Worm (Caenorhabditis elegans) whole organism, L4 larva: ENCODE results near the gene ugt-8.

ENCODE experiments used
- aly-2 ChIP-seq: sonication (generic microtip); optimal IDR thresholded peaks from 2 replicates; lab custom pipeline; 2018; ENCODE audit warnings: missing biosample characterization, missing genetic modification characterization
- ama-1 ChIP-seq: fragments of 150-350 bp; optimal IDR thresholded peaks from 2 replicates; lab custom pipeline; 2014; ENCODE audit warnings: inconsistent platforms, mixed read lengths
- ceh-82 ChIP-seq: sonication (generic microtip); optimal IDR thresholded peaks from 2 replicates; lab custom pipeline; 2017; ENCODE audit warnings: missing biosample characterization, missing genetic modification characterization
- egl-27 ChIP-seq: sonication (generic microtip); optimal IDR thresholded peaks from 3 replicates; lab custom pipeline; 2017; ENCODE audit warnings: missing biosample characterization, missing genetic modification reagents, missing genetic modification characterization
- mxl-3 ChIP-seq: fragments of 200-800 bp; sonication (Bioruptor generic); optimal IDR thresholded peaks from 2 replicates; lab custom pipeline; 2018; ENCODE audit warnings: mild to moderate bottlenecking, missing genetic modification characterization, missing compliant biosample characterization
- pha-4 ChIP-seq, 2 experiments: fragments of 150-350 bp in 1 of 2; fragments of 200-800 bp in 1 of 2; sonication (Bioruptor generic) in 1 of 2; IDR thresholded peaks in 1 of 2; optimal IDR thresholded peaks in 1 of 2; 2 replicates each; pipeline versions ENCODE4 v1.3.6 to Lab custom; 2014 to 2022; ENCODE audit warnings: missing genetic modification characterization in 2 of 2, missing genetic modification reagents in 2 of 2, missing biosample characterization in 1 of 2, missing compliant biosample characterization in 1 of 2
- pqm-1 ChIP-seq: sonication (generic microtip); optimal IDR thresholded peaks from 2 replicates; lab custom pipeline; 2017; ENCODE audit warnings: missing biosample characterization, missing genetic modification characterization
- skn-1 ChIP-seq: fragments of 150-350 bp; optimal IDR thresholded peaks from 2 replicates; lab custom pipeline; 2014; ENCODE audit warnings: missing biosample characterization, missing genetic modification characterization
- ztf-11 ChIP-seq: fragments of 150-350 bp; optimal IDR thresholded peaks from 2 replicates; lab custom pipeline; 2014; ENCODE audit warnings: missing biosample characterization, missing genetic modification characterization

ce11 chrV:4867535-4867934, 36.2 kb upstream of the ugt-8 start:
- TF ChIP-seq pqm-1 (no peak), mxl-3 (GFP tag; lab: Kevin White, UChicago) (no peak), skn-1 (tag; lab: Kevin White, UChicago) (no peak), pha-4 (GFP tag; IDR thresholded peaks at IDR 0.05; lab: Robert Waterston, UW) (no peak), pha-4 (tag; optimal IDR thresholded peaks at IDR 0.05; lab: Kevin White, UChicago) (no peak), ztf-11 (no peak), aly-2 (tag; lab: Kevin White, UChicago) (no peak), ama-1 (lab: Kevin White, UChicago) (no peak), egl-27 (no peak), ceh-82 (no peak)
